Worm (Caenorhabditis elegans): Measurements from ENCODE around the gene R09H10.2.

ce11 chrIV:10609920-10610319 lies 7.2 kb downstream of the R09H10.2 start:
- TF ChIP-seq nhr-11 (tag; optimal IDR thresholded peaks at IDR 0.05) (no peak), saeg-2 (GFP tag; IDR thresholded peaks at IDR 0.05) (no peak), nhr-102 (tag; optimal IDR thresholded peaks at IDR 0.05) (no peak), ceh-62 (tag; optimal IDR thresholded peaks at IDR 0.05) (no peak), T20F7.1 (GFP tag; optimal IDR thresholded peaks at IDR 0.05) (no peak), ama-1 (optimal IDR thresholded peaks at IDR 0.05) (no peak), lin-38 (GFP tag; IDR thresholded peaks at IDR 0.05) (no peak), zip-2 (tag; optimal IDR thresholded peaks at IDR 0.05) (no peak), zag-1 (tag; optimal IDR thresholded peaks at IDR 0.05) (no peak), dpl-1 (GFP tag; optimal IDR thresholded peaks at IDR 0.05) (no peak), lin-15B (tag; optimal IDR thresholded peaks at IDR 0.05) (no peak), ZK546.5 (tag; optimal IDR thresholded peaks at IDR 0.05) (no peak)

Measured in whole organism, L4 larva.